Worm (Caenorhabditis elegans): ENCODE measurements around the gene E01G4.3.

The E01G4.3 gene

ce11 chrII:13417452-13418031 lies 51.9 kb downstream of the E01G4.3 start:
- no peak for TF ChIP-seq hmg-20 (GFP tag; IDR thresholded peaks at IDR 0.05)
- TF ChIP-seq lin-35 (GFP tag; optimal IDR thresholded peaks at IDR 0.05): no peak
- no peak for TF ChIP-seq snpc-1.3 (tag; optimal IDR thresholded peaks at IDR 0.05; ENCODE audit: insufficient read depth)
- TF ChIP-seq athp-1 (tag; optimal IDR thresholded peaks at IDR 0.05): no peak
- TF ChIP-seq egrh-3 (GFP tag; IDR thresholded peaks at IDR 0.05): no peak
- no peak for TF ChIP-seq madf-10 (tag; optimal IDR thresholded peaks at IDR 0.05)

- peak; percentile 50 for TF ChIP-seq zfh-2 (GFP tag; conservative IDR thresholded peaks at IDR 0.05)
- no peak for TF ChIP-seq T07F8.4 (tag; optimal IDR thresholded peaks at IDR 0.05)
These were observed 52.9 kb downstream of the E01G4.3 start for ce11 chrII:13416552-13416951.

ce11 chrII:13414554-13415057 lies 54.8 kb downstream of the E01G4.3 start, which contains the start of gene Y48E1C.1:
Gene Y48E1C.1, plus strand, starts transcription at chrII:13415007.
- TF ChIP-seq sea-2 (GFP tag; IDR thresholded peaks at IDR 0.05) (no peak), cebp-2 (GFP tag; IDR thresholded peaks at IDR 0.05) (no peak), nfya-2 (GFP tag; IDR thresholded peaks at IDR 0.05) (no peak), aptf-2 (GFP tag; conservative IDR thresholded peaks at IDR 0.05) (no peak), pha-4 (tag; optimal IDR thresholded peaks at IDR 0.05) (no peak), C06A6.2 (GFP tag; conservative IDR thresholded peaks at IDR 0.05) (no peak), lsy-27 (tag; optimal IDR thresholded peaks at IDR 0.05; ENCODE audit: borderline replicate concordance, insufficient read depth) (no peak), tbx-9 (tag; optimal IDR thresholded peaks at IDR 0.05; ENCODE audit: borderline replicate concordance) (no peak), atf-7 (tag; optimal IDR thresholded peaks at IDR 0.05) (no peak)

- TF ChIP-seq ceh-79 (tag; optimal IDR thresholded peaks at IDR 0.05) (no peak), pbrm-1 (GFP tag; IDR thresholded peaks at IDR 0.05) (no peak), sdz-38 (tag; optimal IDR thresholded peaks at IDR 0.05) (no peak), efl-1 (GFP tag; optimal IDR thresholded peaks at IDR 0.05) (no peak), ztf-6 (GFP tag; IDR thresholded peaks at IDR 0.05) (no peak), bed-2 (GFP tag; IDR thresholded peaks at IDR 0.05) (no peak), ztf-22 (GFP tag; optimal IDR thresholded peaks at IDR 0.05) (no peak), snpc-4 (GFP tag; optimal IDR thresholded peaks at IDR 0.05) (no peak), snpc-4 (tag; optimal IDR thresholded peaks at IDR 0.05) (no peak), chd-7 (tag; optimal IDR thresholded peaks at IDR 0.05) (no peak), dox-1 (GFP tag; IDR thresholded peaks at IDR 0.05) (no peak), tbp1 (GFP tag; optimal IDR thresholded peaks at IDR 0.05) (no peak), F57A8.1 (GFP tag; optimal IDR thresholded peaks at IDR 0.05) (no peak)
These were observed 55.3 kb downstream of the E01G4.3 start for ce11 chrII:13414099-13414498.

ce11 chrII:13412335-13412734 lies 57.1 kb downstream of the E01G4.3 start, which contains the start of gene Y48C3A.18:
Gene Y48C3A.18, plus strand, starts transcription at chrII:13412635.
- TF ChIP-seq F22D6.2 (tag; optimal IDR thresholded peaks at IDR 0.05) (no peak), nhr-120 (GFP tag; IDR thresholded peaks at IDR 0.05) (no peak), hlh-12 (tag; optimal IDR thresholded peaks at IDR 0.05) (no peak), ztf-22 (GFP tag; optimal IDR thresholded peaks at IDR 0.05) (no peak), ztf-18 (tag; optimal IDR thresholded peaks at IDR 0.05) (no peak), repo-1 (tag; optimal IDR thresholded peaks at IDR 0.05) (no peak), lsy-27 (tag; optimal IDR thresholded peaks at IDR 0.05; ENCODE audit: borderline replicate concordance, insufficient read depth) (no peak), mcd-1 (GFP tag; IDR thresholded peaks at IDR 0.05) (no peak), lsl-1 (GFP tag; optimal IDR thresholded peaks at IDR 0.05) (no peak), lag-1 (GFP tag; IDR thresholded peaks at IDR 0.05) (no peak), unc-62 (GFP tag; optimal IDR thresholded peaks at IDR 0.05) (no peak)
